Worm (Caenorhabditis elegans) whole organism, L4/young adult: ENCODE results near the gene vab-9.

ENCODE experiments used
- W03F9.2 ChIP-seq: fragments of 150-350 bp; optimal IDR thresholded peaks from 2 replicates; lab custom pipeline; 2014; ENCODE audit warnings: missing biosample characterization, missing genetic modification characterization
- dao-5 ChIP-seq: sonication (generic microtip); optimal IDR thresholded peaks from 2 replicates; lab custom pipeline; 2016; ENCODE audit warnings: missing genotype, missing genetic modification characterization, moderate library complexity, missing compliant biosample characterization
- him-1 ChIP-seq: sonication (generic microtip); optimal IDR thresholded peaks from 2 replicates; lab custom pipeline; 2016; ENCODE audit warnings: missing genotype, missing genetic modification reagents, missing genetic modification characterization, missing compliant biosample characterization

DNA sequence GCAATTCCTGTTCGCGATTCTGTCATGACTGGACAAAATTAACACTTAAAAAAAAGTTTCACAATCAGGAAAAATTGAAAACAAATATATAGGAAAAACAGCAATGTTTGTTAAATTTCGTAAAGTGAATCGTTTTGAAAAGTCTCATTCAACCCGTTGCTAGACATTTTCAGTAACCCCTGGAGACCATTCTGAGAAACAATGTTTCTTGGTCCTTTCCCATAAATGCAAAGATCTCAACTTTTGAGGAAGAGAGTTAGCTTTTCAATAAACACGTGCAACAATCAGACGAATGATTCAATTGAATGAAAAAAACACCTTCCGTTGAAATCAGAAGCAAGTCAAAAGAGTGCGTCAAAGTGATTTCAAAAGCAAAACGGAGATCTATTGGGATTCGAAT is 27.4 kb downstream of the vab-9 start, which contains the start of gene F28C6.9:
- no peak for TF ChIP-seq dao-5
- TF ChIP-seq him-1 (tag; lab: Kevin White, UChicago), result no peak
- no peak for TF ChIP-seq W03F9.2 (tag; lab: Kevin White, UChicago)
